Worm (Caenorhabditis elegans) whole organism, midembryonic: Measurements from ENCODE around the gene bmy-1.

Experiments
- T22C8.4 ChIP-seq: fragments of 200-800 bp; sonication (Bioruptor generic); IDR thresholded peaks from 2 replicates; pipeline ENCODE4 v1.3.6; 2022; ENCODE audit warnings: missing genetic modification characterization, missing compliant biosample characterization
- flt-1 ChIP-seq: fragments of 200-800 bp; sonication (Bioruptor generic); IDR thresholded peaks from 2 replicates; pipeline ENCODE4 v1.3.6; 2022; ENCODE audit warnings: missing genetic modification characterization, missing compliant biosample characterization
- ref-1 ChIP-seq: fragments of 200-800 bp; sonication (Bioruptor generic); conservative IDR thresholded peaks from 2 replicates; pipeline ENCODE4 v1.3.6; 2022; ENCODE audit warnings: missing genetic modification reagents, missing genetic modification characterization, missing compliant biosample characterization
- ztf-23 ChIP-seq: fragments of 200-800 bp; sonication (Bioruptor generic); IDR thresholded peaks from 2 replicates; pipeline ENCODE4 v1.3.6; 2022; ENCODE audit warnings: missing genetic modification reagents, missing genetic modification characterization, missing compliant biosample characterization
- ztf-29 ChIP-seq: fragments of 200-800 bp; sonication (Bioruptor generic); IDR thresholded peaks from 2 replicates; pipeline ENCODE4 v1.3.6; 2022; ENCODE audit warnings: missing genetic modification reagents, missing genetic modification characterization, missing compliant biosample characterization

ce11 chrII:5337495-5337840 is 21.0 kb upstream of the bmy-1 start:
- TF ChIP-seq flt-1 (GFP tag; lab: Robert Waterston, UW): no peak
- no peak for TF ChIP-seq T22C8.4 (GFP tag; lab: Robert Waterston, UW)
- TF ChIP-seq ztf-23: no peak
- no peak for TF ChIP-seq ztf-29 (GFP tag; lab: Robert Waterston, UW)
- TF ChIP-seq ref-1 (GFP tag; lab: Robert Waterston, UW): no peak
